Worm (Caenorhabditis elegans): ENCODE measurements around the gene col-140.

col-140 gene

DNA sequence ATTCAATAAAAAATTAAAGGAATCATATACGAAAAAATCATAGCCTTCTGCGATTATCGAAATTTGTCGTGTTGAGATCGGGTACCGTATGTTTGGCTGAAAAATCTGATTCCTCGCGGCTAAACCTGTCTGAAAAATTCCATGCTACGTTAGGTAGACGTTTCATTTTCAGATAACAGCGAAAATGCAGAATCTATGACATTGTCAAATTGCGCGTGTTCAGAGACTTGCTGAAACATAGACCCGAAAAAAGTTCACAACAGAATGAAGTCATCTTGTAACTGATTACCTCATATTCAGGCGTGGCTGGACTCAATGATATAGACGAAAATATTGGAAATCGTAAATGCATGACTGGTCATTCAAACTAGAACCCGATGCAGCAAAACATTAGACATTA is 3.1 kb downstream of the col-140 start, which contains the start of gene srh-76:
srh-76 (plus strand) TSS at position 301 of the 400 bp plus-strand sequence.
- TF ChIP-seq nhr-10 (tag; optimal IDR thresholded peaks at IDR 0.05) (no peak), ceh-44 (GFP tag; IDR thresholded peaks at IDR 0.05) (no peak), F37D6.2 (tag; optimal IDR thresholded peaks at IDR 0.05) (no peak), lin-29 (GFP tag; IDR thresholded peaks at IDR 0.05) (no peak), F26F4.8 (GFP tag; conservative IDR thresholded peaks at IDR 0.05) (no peak), duxl-1 (tag; optimal IDR thresholded peaks at IDR 0.05; ENCODE audit: poor library complexity) (no peak), ceh-82 (tag; optimal IDR thresholded peaks at IDR 0.05) (no peak), madf-9 (GFP tag; conservative IDR thresholded peaks at IDR 0.05) (no peak), lin-15B (tag; optimal IDR thresholded peaks at IDR 0.05) (no peak), madf-5 (GFP tag; IDR thresholded peaks at IDR 0.05) (no peak), aly-2 (tag; optimal IDR thresholded peaks at IDR 0.05) (no peak), lim-7 (GFP tag; IDR thresholded peaks at IDR 0.05) (no peak), fos-1 (tag; optimal IDR thresholded peaks at IDR 0.05) (no peak)

ce11 chrV:5832799-5833198 is 3.8 kb downstream of the col-140 start:
- TF ChIP-seq unc-130 (GFP tag; optimal IDR thresholded peaks at IDR 0.05), result no peak
- no peak for TF ChIP-seq F26F4.8 (GFP tag; conservative IDR thresholded peaks at IDR 0.05)
- TF ChIP-seq nhr-10 (tag; optimal IDR thresholded peaks at IDR 0.05), result no peak
- peak in 1 of 2 experiments; percentile 75 for TF ChIP-seq mdl-1 (tag; optimal IDR thresholded peaks at IDR 0.05)
- peak; percentile 77 for TF ChIP-seq cey-2 (tag; optimal IDR thresholded peaks at IDR 0.05; ENCODE audit: borderline replicate concordance, insufficient read depth)
- TF ChIP-seq mxl-2 (GFP tag; conservative IDR thresholded peaks at IDR 0.05), result no peak
- peak; percentile 78 for TF ChIP-seq hlh-11 (tag; optimal IDR thresholded peaks at IDR 0.05)
- peak; percentile 77 for TF ChIP-seq nhr-102 (tag; optimal IDR thresholded peaks at IDR 0.05)
- TF ChIP-seq spr-1 (tag; optimal IDR thresholded peaks at IDR 0.05), result no peak
- peak; percentile 19; the same call in 1 of the 2 replicates for TF ChIP-seq tra-1 (GFP tag; IDR thresholded peaks at IDR 0.05)
- TF ChIP-seq ctbp-1 (GFP tag; IDR thresholded peaks at IDR 0.05), result no peak
- no peak for TF ChIP-seq F44E2.7 (GFP tag; IDR thresholded peaks at IDR 0.05)
- TF ChIP-seq tag-97 (GFP tag; IDR thresholded peaks at IDR 0.05), result no peak
- peak in 1 of 2 experiments; percentile 99 for TF ChIP-seq unc-62 (GFP tag; optimal IDR thresholded peaks at IDR 0.05 in 1 of 2)
- TF ChIP-seq unc-62 (tag; optimal IDR thresholded peaks at IDR 0.05), result no peak
- no peak for TF ChIP-seq ceh-28 (tag; optimal IDR thresholded peaks at IDR 0.05)
- peak; percentile 19 for TF ChIP-seq dve-1 (tag; optimal IDR thresholded peaks at IDR 0.05; ENCODE audit: insufficient read depth)
- no peak for TF ChIP-seq ztf-7 (tag; optimal IDR thresholded peaks at IDR 0.05)
- peak; percentile 99 for TF ChIP-seq mxl-3 (GFP tag; optimal IDR thresholded peaks at IDR 0.05)
- TF ChIP-seq ceh-20 (GFP tag; IDR thresholded peaks at IDR 0.05), result peak; percentile 63; the same call in 1 of the 2 replicates
- no peak for TF ChIP-seq ceh-32 (tag; optimal IDR thresholded peaks at IDR 0.05; ENCODE audit: poor library complexity)
- peak; percentile 99 for TF ChIP-seq aha-1 (tag)
- TF ChIP-seq zfp-2 (tag; optimal IDR thresholded peaks at IDR 0.05), result no peak
- TF ChIP-seq dmd-6 (GFP tag; IDR thresholded peaks at IDR 0.05), result peak; percentile 20; the same call in 1 of the 2 replicates
- TF ChIP-seq D1046.2 (GFP tag; IDR thresholded peaks at IDR 0.05), result no peak
- peak; percentile 18 for TF ChIP-seq dpl-1 (GFP tag; optimal IDR thresholded peaks at IDR 0.05)
- TF ChIP-seq ama-1 (optimal IDR thresholded peaks at IDR 0.05), result peak; percentile 49
- TF ChIP-seq duxl-1 (tag; optimal IDR thresholded peaks at IDR 0.05; ENCODE audit: poor library complexity), result no peak
- TF ChIP-seq ceh-82 (tag; optimal IDR thresholded peaks at IDR 0.05), result no peak
- no peak for TF ChIP-seq nhr-25 (tag; optimal IDR thresholded peaks at IDR 0.05; ENCODE audit: borderline replicate concordance, insufficient read depth)
- no peak for TF ChIP-seq zfp-3 (GFP tag; conservative IDR thresholded peaks at IDR 0.05)
- peak; percentile 89 for TF ChIP-seq nhr-48 (tag; optimal IDR thresholded peaks at IDR 0.05)
- TF ChIP-seq hif-1 (tag; optimal IDR thresholded peaks at IDR 0.05), result no peak
- TF ChIP-seq Y75B8A.6 (GFP tag; IDR thresholded peaks at IDR 0.05), result no peak
- TF ChIP-seq nhr-28 (tag; optimal IDR thresholded peaks at IDR 0.05), result peak; percentile 85

Data from whole organism, L4 larva.